Worm (Caenorhabditis elegans): ENCODE results near the gene sec-3.
A peak's percentile ranks its signal among the peaks of the same experiment; 100 is the strongest.

The sec-3 gene

DNA sequence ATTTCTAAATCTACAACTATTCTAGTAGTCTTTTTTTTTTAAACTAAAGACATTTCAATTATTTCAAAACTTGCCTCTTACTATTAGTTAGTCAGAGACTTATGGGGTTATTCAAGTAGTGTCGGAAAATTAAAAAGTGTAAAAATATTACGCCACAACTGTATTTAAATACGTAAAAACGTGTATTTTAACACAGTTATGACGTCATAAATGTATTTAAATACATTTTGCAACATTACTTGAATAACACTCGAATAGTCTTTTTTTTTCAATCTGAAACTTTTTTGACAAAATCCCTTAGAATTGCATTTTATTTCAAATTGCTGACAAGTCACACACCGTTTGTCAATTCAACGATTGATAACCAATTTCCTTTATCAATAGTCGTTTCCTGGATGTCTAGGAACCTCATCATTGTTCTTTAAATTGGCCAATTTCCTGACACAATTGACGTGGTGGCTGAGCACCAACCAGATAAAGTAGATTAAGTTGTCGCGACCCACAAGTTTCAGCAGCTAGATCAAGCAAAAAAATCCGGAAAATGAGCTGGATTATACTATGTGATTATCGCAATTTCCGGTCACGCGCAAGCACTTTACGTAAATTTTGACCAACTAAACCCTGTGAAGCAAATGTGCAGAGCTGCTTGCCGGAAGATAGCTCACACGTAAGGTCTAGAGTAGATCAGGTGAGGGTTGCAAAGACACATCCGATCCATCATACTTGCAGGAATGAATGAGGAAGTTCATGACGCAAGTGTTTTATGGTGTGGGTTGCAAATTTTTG lies 40.1 kb upstream of the sec-3 start:
- TF ChIP-seq ztf-3 (GFP tag; optimal IDR thresholded peaks at IDR 0.05) (no peak), hlh-26 (GFP tag; conservative IDR thresholded peaks at IDR 0.05) (no peak), attf-6 (GFP tag; IDR thresholded peaks at IDR 0.05) (no peak), tbx-9 (tag; optimal IDR thresholded peaks at IDR 0.05; ENCODE audit: borderline replicate concordance) (no peak), fkh-3 (tag; optimal IDR thresholded peaks at IDR 0.05) (no peak)

DNA sequence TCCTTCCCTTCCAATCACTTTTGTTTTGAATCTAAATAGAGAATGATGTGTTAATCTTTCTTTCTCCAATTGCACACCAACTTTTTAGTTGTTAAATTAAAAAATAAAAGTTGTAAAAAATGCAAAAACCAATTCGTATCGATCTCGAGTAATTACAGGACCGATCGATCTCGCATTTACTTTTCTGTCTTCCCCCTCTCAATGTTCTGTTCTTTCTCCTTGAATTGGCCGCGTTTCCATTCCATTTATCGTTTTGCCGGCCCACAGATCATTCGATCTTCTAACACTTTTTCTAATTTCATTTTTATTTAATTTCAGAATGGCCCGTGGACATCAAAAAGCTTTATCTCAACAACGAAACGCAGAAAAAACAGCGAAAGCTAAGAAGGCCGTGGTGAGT lies 35.5 kb upstream of the sec-3 start, which contains the start of gene K10B3.1:
TSS of gene K10B3.1 (plus strand) at position 301 of the 400 bp plus-strand sequence.
- TF ChIP-seq efl-1 (GFP tag; optimal IDR thresholded peaks at IDR 0.05) (no peak), ceh-91 (GFP tag; IDR thresholded peaks at IDR 0.05) (no peak), gei-17 (GFP tag; optimal IDR thresholded peaks at IDR 0.05) (no peak), F10E7.11 (tag; optimal IDR thresholded peaks at IDR 0.05) (no peak), lin-54 (GFP tag; optimal IDR thresholded peaks at IDR 0.05) (no peak), hmg-1.2 (GFP tag; IDR thresholded peaks at IDR 0.05) (no peak), hrde-1 (tag; optimal IDR thresholded peaks at IDR 0.05; ENCODE audit: borderline replicate concordance) (no peak), C06A6.2 (GFP tag; conservative IDR thresholded peaks at IDR 0.05) (no peak), sea-2 (GFP tag; IDR thresholded peaks at IDR 0.05) (no peak)

DNA sequence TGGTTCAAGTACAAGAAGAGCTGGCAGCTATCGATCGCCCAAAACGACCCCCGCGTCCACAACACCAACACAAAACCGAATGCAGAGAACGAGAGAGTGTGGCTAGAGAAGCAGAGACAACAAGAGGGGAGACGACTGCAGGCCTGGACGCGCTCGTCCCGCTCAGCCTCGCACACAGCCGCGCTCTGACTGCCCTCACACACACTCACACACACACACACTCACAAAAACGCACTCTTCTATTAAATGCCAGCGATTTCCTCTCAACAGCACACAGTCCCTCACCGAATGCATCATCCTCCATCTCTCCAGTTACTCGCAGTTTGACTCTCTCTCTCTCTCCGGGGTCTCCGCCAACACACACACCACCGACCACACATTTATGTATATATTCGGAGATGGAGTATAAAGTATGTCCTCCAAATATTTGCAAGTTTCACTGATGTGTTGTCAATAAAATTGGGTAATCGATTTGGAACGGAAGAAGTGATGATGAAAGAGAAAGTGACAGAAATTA lies 28.0 kb upstream of the sec-3 start:
- 0 out of 2 replicates have a peak, but pooled peaks have one; percentile 44 for TF ChIP-seq Y53G8AR.9 (GFP tag; conservative IDR thresholded peaks at IDR 0.05)
- peak; percentile 29 for TF ChIP-seq F22D6.2 (tag; optimal IDR thresholded peaks at IDR 0.05)
- TF ChIP-seq Y53F4B.3 (GFP tag; IDR thresholded peaks at IDR 0.05) = no peak
- no peak for TF ChIP-seq rpc-1 (optimal IDR thresholded peaks at IDR 0.05)
- TF ChIP-seq rpc-1 (tag; optimal IDR thresholded peaks at IDR 0.05) = no peak
- TF ChIP-seq lin-54 (GFP tag; optimal IDR thresholded peaks at IDR 0.05) = peak; percentile 54
- peak; percentile 13 for TF ChIP-seq B0261.1 (tag; optimal IDR thresholded peaks at IDR 0.05)
- TF ChIP-seq dox-1 (GFP tag; IDR thresholded peaks at IDR 0.05) = peak; percentile 94
- peak; percentile 94 for TF ChIP-seq attf-5 (GFP tag; optimal IDR thresholded peaks at IDR 0.05)
- peak; percentile 61; the same call in 1 of the 2 replicates for TF ChIP-seq rcor-1 (GFP tag; IDR thresholded peaks at IDR 0.05)
- TF ChIP-seq snpc-4 (GFP tag; optimal IDR thresholded peaks at IDR 0.05) = peak; percentile 55
- peak; percentile 56 to 76 (median 62) for TF ChIP-seq snpc-4 (tag; optimal IDR thresholded peaks at IDR 0.05)
- TF ChIP-seq hlh-26 (GFP tag; conservative IDR thresholded peaks at IDR 0.05) = no peak
- TF ChIP-seq Y67H2A.10 (GFP tag; conservative IDR thresholded peaks at IDR 0.05) = 0 out of 2 replicates have a peak, but pooled peaks have one; percentile 19
- peak; percentile 82 for TF ChIP-seq ztf-26 (tag; optimal IDR thresholded peaks at IDR 0.05)
- peak; percentile 74 for TF ChIP-seq nfyb-1 (GFP tag; IDR thresholded peaks at IDR 0.05)
- TF ChIP-seq F33H1.4 (GFP tag; IDR thresholded peaks at IDR 0.05) = 0 out of 2 replicates have a peak, but pooled peaks have one; percentile 8
- TF ChIP-seq ceh-91 (GFP tag; IDR thresholded peaks at IDR 0.05) = no peak
- peak; percentile 72 to 75 for TF ChIP-seq let-607 (tag; optimal IDR thresholded peaks at IDR 0.05)
- TF ChIP-seq somi-1 (GFP tag; optimal IDR thresholded peaks at IDR 0.05) = peak; percentile 68
- peak; percentile 72; the same call in 1 of the 2 replicates for TF ChIP-seq C17E4.6 (GFP tag; IDR thresholded peaks at IDR 0.05)
- TF ChIP-seq T26A5.8 (tag; optimal IDR thresholded peaks at IDR 0.05) = no peak
- TF ChIP-seq bed-2 (GFP tag; IDR thresholded peaks at IDR 0.05) = peak; percentile 61; the same call in 1 of the 2 replicates
- peak; percentile 33 for TF ChIP-seq athp-1 (tag; optimal IDR thresholded peaks at IDR 0.05)
- no peak for TF ChIP-seq F57C9.4 (tag; optimal IDR thresholded peaks at IDR 0.05)
- TF ChIP-seq pha-4 (tag; optimal IDR thresholded peaks at IDR 0.05) = peak; percentile 94
- TF ChIP-seq efl-1 (GFP tag; optimal IDR thresholded peaks at IDR 0.05) = no peak
- TF ChIP-seq ZK185.1 (tag; optimal IDR thresholded peaks at IDR 0.05; ENCODE audit: poor library complexity, severe bottlenecking) = peak; percentile 61
- TF ChIP-seq madf-10 (tag; optimal IDR thresholded peaks at IDR 0.05) = peak; percentile 85
- no peak for TF ChIP-seq lag-1 (GFP tag; IDR thresholded peaks at IDR 0.05)
- TF ChIP-seq hmg-20 (GFP tag; IDR thresholded peaks at IDR 0.05) = 0 out of 2 replicates have a peak, but pooled peaks have one; percentile 31
- no peak for TF ChIP-seq ccch-3 (GFP tag; optimal IDR thresholded peaks at IDR 0.05)
- TF ChIP-seq dpl-1 (GFP tag; optimal IDR thresholded peaks at IDR 0.05) = no peak

Data from whole organism, young adult.